Fruit fly (Drosophila melanogaster) whole organism, embryonic: Measurements from ENCODE around the gene Prp39.

ENCODE experiments used
- Antp ChIP-seq: fragments of 200-800 bp; sonication (Bioruptor generic); optimal IDR thresholded peaks from 3 replicates; lab custom pipeline; 2016; ENCODE audit warnings: missing biosample characterization, missing genetic modification characterization
- B-H1 ChIP-seq: fragments of 200-800 bp; sonication (Bioruptor generic); IDR thresholded peaks from 3 replicates; pipeline ENCODE4 v1.3.6; 2022; ENCODE audit warnings: missing biosample characterization, missing genetic modification characterization
- CG10366 ChIP-seq: fragments of 200-800 bp; sonication (Bioruptor generic); IDR thresholded peaks from 2 replicates; pipeline ENCODE4 v1.3.6; 2022; ENCODE audit warnings: missing biosample characterization, missing genetic modification characterization
- CG12769 ChIP-seq: fragments of 200-800 bp; sonication (Bioruptor generic); optimal IDR thresholded peaks from 2 replicates; lab custom pipeline; 2019; ENCODE audit warnings: missing biosample characterization, mild to moderate bottlenecking, missing genetic modification characterization, moderate library complexity
- CG13123 ChIP-seq: fragments of 200-800 bp; sonication (Bioruptor generic); optimal IDR thresholded peaks from 2 replicates; lab custom pipeline; 2016; ENCODE audit warnings: missing biosample characterization, missing genetic modification characterization
- CG13424 ChIP-seq: fragments of 200-800 bp; sonication (Bioruptor generic); optimal IDR thresholded peaks from 2 replicates; lab custom pipeline; 2019; ENCODE audit warnings: missing biosample characterization, mild to moderate bottlenecking, missing genetic modification characterization, moderate library complexity
- CG14050 ChIP-seq: fragments of 200-800 bp; sonication (Bioruptor generic); IDR thresholded peaks from 3 replicates; pipeline ENCODE4 v1.3.6; 2022; ENCODE audit warnings: missing biosample characterization, missing genetic modification characterization
- CG14710 ChIP-seq: fragments of 200-800 bp; sonication (Bioruptor generic); optimal IDR thresholded peaks from 3 replicates; lab custom pipeline; 2019; ENCODE audit warnings: missing biosample characterization, mild to moderate bottlenecking, missing genetic modification characterization, moderate library complexity
- CG15011 ChIP-seq: fragments of 200-800 bp; sonication (Bioruptor generic); optimal IDR thresholded peaks from 3 replicates; lab custom pipeline; 2018; ENCODE audit warnings: missing biosample characterization, mild to moderate bottlenecking, missing genetic modification characterization
- CG15269 ChIP-seq: fragments of 200-800 bp; sonication (Bioruptor generic); optimal IDR thresholded peaks from 2 replicates; lab custom pipeline; 2018; ENCODE audit warnings: missing biosample characterization, mild to moderate bottlenecking, missing genetic modification characterization, moderate library complexity
- CG16779 ChIP-seq: fragments of 200-800 bp; sonication (Bioruptor generic); IDR thresholded peaks from 2 replicates; pipeline ENCODE4 v1.3.6; 2022; ENCODE audit warnings: missing biosample characterization, missing genetic modification characterization
- CG2116 ChIP-seq: fragments of 200-800 bp; sonication (Bioruptor generic); optimal IDR thresholded peaks from 3 replicates; lab custom pipeline; 2018; ENCODE audit warnings: missing biosample characterization, mild to moderate bottlenecking, missing genetic modification characterization
- CG3407 ChIP-seq: fragments of 200-800 bp; sonication (Bioruptor generic); optimal IDR thresholded peaks from 2 replicates; lab custom pipeline; 2018; ENCODE audit warnings: missing biosample characterization, mild to moderate bottlenecking, missing genetic modification characterization
- CG3838 ChIP-seq: fragments of 200-800 bp; sonication (Bioruptor generic); optimal IDR thresholded peaks from 3 replicates; lab custom pipeline; 2016; ENCODE audit warnings: missing biosample characterization, missing genetic modification characterization
- CG3995 ChIP-seq: fragments of 200-800 bp; sonication (Bioruptor generic); optimal IDR thresholded peaks from 3 replicates; lab custom pipeline; 2016; ENCODE audit warnings: missing biosample characterization, missing genetic modification characterization
- CG4424 ChIP-seq: fragments of 200-800 bp; sonication (Bioruptor generic); optimal IDR thresholded peaks from 3 replicates; lab custom pipeline; 2016; ENCODE audit warnings: missing biosample characterization, missing genetic modification characterization
- CG7556 ChIP-seq: fragments of 200-800 bp; sonication (Bioruptor generic); optimal IDR thresholded peaks from 2 replicates; lab custom pipeline; 2017; ENCODE audit warnings: missing biosample characterization, mild to moderate bottlenecking, missing genetic modification characterization
- CG7987 ChIP-seq: fragments of 200-800 bp; sonication (Bioruptor generic); optimal IDR thresholded peaks from 2 replicates; lab custom pipeline; 2018; ENCODE audit warnings: missing biosample characterization, mild to moderate bottlenecking, missing genetic modification characterization, moderate library complexity
- CG8359 ChIP-seq: fragments of 200-800 bp; sonication (Bioruptor generic); optimal IDR thresholded peaks from 2 replicates; lab custom pipeline; 2017; ENCODE audit warnings: missing biosample characterization, mild to moderate bottlenecking, missing genetic modification characterization, borderline replicate concordance
- CG8924 ChIP-seq: fragments of 200-800 bp; optimal IDR thresholded peaks from 3 replicates; lab custom pipeline; 2019; ENCODE audit warnings: missing biosample characterization, mild to moderate bottlenecking, missing genetic modification characterization, moderate library complexity
- Deaf1 ChIP-seq: fragments of 200-800 bp; optimal IDR thresholded peaks from 3 replicates; lab custom pipeline; 2019; ENCODE audit warnings: missing biosample characterization, mild to moderate bottlenecking, missing genetic modification characterization, moderate library complexity
- Dek ChIP-seq: fragments of 200-800 bp; sonication (Bioruptor generic); optimal IDR thresholded peaks from 3 replicates; lab custom pipeline; 2019; ENCODE audit warnings: missing biosample characterization, mild to moderate bottlenecking, missing genetic modification characterization, moderate library complexity
- Ets65A ChIP-seq: fragments of 200-800 bp; sonication (Bioruptor generic); peaks from one replicate; lab custom pipeline; 2016; ENCODE audit warnings: missing biosample characterization, missing genetic modification characterization
- HLH4C ChIP-seq: fragments of 200-800 bp; sonication (Bioruptor generic); IDR thresholded peaks from 3 replicates; pipeline ENCODE4 v1.3.6; 2022; ENCODE audit warnings: missing biosample characterization, missing genetic modification characterization; ENCODE audit not compliant: partially characterized antibody
- Hr3 ChIP-seq: fragments of 200-800 bp; sonication (Bioruptor generic); optimal IDR thresholded peaks from 3 replicates; lab custom pipeline; 2016; ENCODE audit warnings: missing biosample characterization, missing genetic modification characterization
- MESR4 ChIP-seq: fragments of 200-800 bp; sonication (Bioruptor generic); optimal IDR thresholded peaks from 2 replicates; lab custom pipeline; 2018; ENCODE audit warnings: missing biosample characterization, mild to moderate bottlenecking, missing genetic modification characterization, moderate library complexity
- Max ChIP-seq: fragments of 200-800 bp; sonication (Bioruptor generic); optimal IDR thresholded peaks from 2 replicates; lab custom pipeline; 2016; ENCODE audit warnings: missing biosample characterization, mild to moderate bottlenecking, missing genetic modification characterization
- NfI ChIP-seq: fragments of 200-800 bp; sonication (Bioruptor generic); optimal IDR thresholded peaks from 3 replicates; lab custom pipeline; 2018; ENCODE audit warnings: missing biosample characterization, mild to moderate bottlenecking, missing genetic modification characterization, moderate library complexity
- Rfx ChIP-seq: fragments of 200-800 bp; sonication (Bioruptor generic); IDR thresholded peaks from 2 replicates; pipeline ENCODE4 v1.3.6; 2022; ENCODE audit warnings: missing biosample characterization, missing genetic modification characterization
- Rx ChIP-seq: fragments of 200-800 bp; sonication (Bioruptor generic); IDR thresholded peaks from 2 replicates; pipeline ENCODE4 v1.3.6; 2022; ENCODE audit warnings: missing biosample characterization, missing genetic modification characterization
- Spps ChIP-seq: fragments of 200-800 bp; sonication (Bioruptor generic); optimal IDR thresholded peaks from 2 replicates; lab custom pipeline; 2018; ENCODE audit warnings: missing biosample characterization, mild to moderate bottlenecking, missing genetic modification characterization
- abd-A ChIP-seq: fragments of 200-800 bp; sonication (Bioruptor generic); optimal IDR thresholded peaks from 3 replicates; lab custom pipeline; 2019; ENCODE audit warnings: missing biosample characterization, mild to moderate bottlenecking, missing genetic modification characterization, moderate library complexity
- bigmax ChIP-seq: fragments of 200-800 bp; sonication (Bioruptor generic); optimal IDR thresholded peaks from 2 replicates; lab custom pipeline; 2018; ENCODE audit warnings: missing biosample characterization, mild to moderate bottlenecking, missing genetic modification characterization
- bowl ChIP-seq: fragments of 200-800 bp; sonication (Bioruptor generic); IDR thresholded peaks from 2 replicates; pipeline ENCODE4 v1.3.6; 2022; ENCODE audit warnings: missing biosample characterization, missing genetic modification characterization
- dan ChIP-seq: fragments of 200-800 bp; sonication (Bioruptor generic); IDR thresholded peaks from 2 replicates; pipeline ENCODE4 v1.3.6; 2022; ENCODE audit warnings: missing biosample characterization, missing genetic modification characterization
- h ChIP-seq: fragments of >200 bp; optimal IDR thresholded peaks from 2 replicates; lab custom pipeline; 2017
- ham ChIP-seq: fragments of 200-800 bp; sonication (Bioruptor generic); IDR thresholded peaks from 2 replicates; pipeline ENCODE4 v1.3.6; 2022; ENCODE audit warnings: missing biosample characterization, missing genetic modification characterization
- hbn ChIP-seq: fragments of 200-800 bp; sonication (Bioruptor generic); IDR thresholded peaks from 2 replicates; pipeline ENCODE4 v1.3.6; 2022; ENCODE audit warnings: missing biosample characterization, missing genetic modification characterization; ENCODE audit not compliant: partially characterized antibody
- jing ChIP-seq: fragments of 200-800 bp; sonication (Bioruptor generic); optimal IDR thresholded peaks from 2 replicates; lab custom pipeline; 2018; ENCODE audit warnings: missing biosample characterization, mild to moderate bottlenecking, missing genetic modification characterization
- kni ChIP-seq: fragments of 200-800 bp; sonication (Bioruptor generic); optimal IDR thresholded peaks from 3 replicates; lab custom pipeline; 2017; ENCODE audit warnings: mild to moderate bottlenecking, missing biosample characterization, missing genetic modification reagents, missing genetic modification characterization
- knrl ChIP-seq: fragments of 200-800 bp; sonication (Bioruptor generic); IDR thresholded peaks from 3 replicates; pipeline ENCODE4 v1.3.6; 2022; ENCODE audit warnings: missing biosample characterization, missing genetic modification characterization; ENCODE audit not compliant: partially characterized antibody
- luna ChIP-seq: fragments of 200-800 bp; sonication (Bioruptor generic); optimal IDR thresholded peaks from 2 replicates; lab custom pipeline; 2016; ENCODE audit warnings: missing biosample characterization, missing genetic modification characterization
- mirr ChIP-seq: fragments of 200-800 bp; sonication (Bioruptor generic); optimal IDR thresholded peaks from 3 replicates; lab custom pipeline; 2018; ENCODE audit warnings: missing biosample characterization, mild to moderate bottlenecking, missing genetic modification characterization
- otp ChIP-seq: fragments of 200-800 bp; sonication (Bioruptor generic); IDR thresholded peaks from 3 replicates; pipeline ENCODE4, ENCODE4 v1.3.6; 2022; ENCODE audit warnings: missing biosample characterization, missing genetic modification characterization
- peb ChIP-seq: fragments of 200-800 bp; sonication (Bioruptor generic); IDR thresholded peaks from 2 replicates; pipeline ENCODE4 v1.3.6; 2022; ENCODE audit warnings: missing biosample characterization, missing genetic modification characterization
- pfk ChIP-seq: fragments of 200-800 bp; sonication (Bioruptor generic); optimal IDR thresholded peaks from 2 replicates; lab custom pipeline; 2018; ENCODE audit warnings: missing biosample characterization, mild to moderate bottlenecking, missing genetic modification characterization, moderate library complexity
- psq ChIP-seq: fragments of 200-800 bp; sonication (Bioruptor generic); optimal IDR thresholded peaks from 2 replicates; lab custom pipeline; 2017; ENCODE audit warnings: missing biosample characterization, missing genetic modification characterization
- slou ChIP-seq: fragments of 200-800 bp; sonication (Bioruptor generic); optimal IDR thresholded peaks from 3 replicates; lab custom pipeline; 2016; ENCODE audit warnings: missing biosample characterization, missing genetic modification characterization
- tll ChIP-seq, 2 experiments: fragments of 200-800 bp in 1 of 2; fragments of >200 bp in 1 of 2; sonication (Bioruptor generic) in 1 of 2; optimal IDR thresholded peaks; 2 replicates each; lab custom pipeline; 2017 to 2019; ENCODE audit warnings: missing biosample characterization in 2 of 2, missing genetic modification characterization in 2 of 2, mild to moderate bottlenecking in 1 of 2, moderate library complexity in 1 of 2
- z ChIP-seq: fragments of 200-800 bp; sonication (Bioruptor generic); IDR thresholded peaks from 3 replicates; pipeline ENCODE4 v1.3.6; 2022; ENCODE audit warnings: missing biosample characterization, missing genetic modification characterization
- zen2 ChIP-seq: fragments of 200-800 bp; sonication (Bioruptor generic); IDR thresholded peaks from 3 replicates; pipeline ENCODE4 v1.3.6; 2022; ENCODE audit warnings: missing biosample characterization, missing genetic modification characterization; ENCODE audit not compliant: partially characterized antibody
- zfh1 ChIP-seq: fragments of 200-800 bp; sonication (Bioruptor generic); IDR thresholded peaks from 3 replicates; pipeline ENCODE4 v1.3.6; 2022; ENCODE audit warnings: missing biosample characterization, missing genetic modification characterization

The Prp39 gene

dm6 chr3R:28845981-28846380 lies 34.1 kb downstream of the Prp39 start (continued):
- TF ChIP-seq CG3995 (GFP tag; lab: Kevin White, UChicago) (no peak), CG4424 (no peak), hbn (GFP tag; lab: Robert Waterston, UW) (no peak), CG8924 (no peak), CG14710 (tag; lab: Kevin White, UChicago) (no peak), kni (GFP tag; lab: Kevin White, UChicago) (peak; percentile 9), Ets65A (GFP tag; lab: Kevin White, UChicago) (no peak), CG3838 (GFP tag; lab: Kevin White, UChicago) (no peak), otp (GFP tag; lab: Robert Waterston, UW) (no peak), CG7987 (GFP tag; lab: Kevin White, UChicago) (no peak), CG13123 (no peak), jing (GFP tag; lab: Kevin White, UChicago) (no peak), CG2116 (GFP tag; lab: Kevin White, UChicago) (no peak), Deaf1 (no peak), psq (GFP tag; lab: Kevin White, UChicago) (no peak), Hr3 (GFP tag; lab: Kevin White, UChicago) (no peak), CG12769 (tag; lab: Kevin White, UChicago) (peak; percentile 30), CG3407 (GFP tag; lab: Kevin White, UChicago) (no peak), Rx (GFP tag; lab: Robert Waterston, UW) (no peak), CG14050 (GFP tag; lab: Robert Waterston, UW) (no peak), Antp (GFP tag; lab: Kevin White, UChicago) (no peak), CG8359 (GFP tag; lab: Kevin White, UChicago) (no peak), CG16779 (GFP tag; lab: Robert Waterston, UW) (no peak), HLH4C (GFP tag; lab: Robert Waterston, UW) (0 out of 3 replicates have a peak, but pooled peaks have one; percentile 8), luna (GFP tag; lab: Kevin White, UChicago) (no peak), h (lab: Kevin White, UChicago) (no peak), B-H1 (GFP tag; lab: Robert Waterston, UW) (no peak), Dek (no peak), zfh1 (no peak), tll (GFP tag; optimal IDR thresholded peaks at IDR 0.05; lab: Kevin White, UChicago) (no peak), Rfx (GFP tag; lab: Robert Waterston, UW) (0 out of 2 replicates have a peak, but pooled peaks have one; percentile 17), CG13424 (tag; lab: Kevin White, UChicago) (no peak), ham (GFP tag; lab: Robert Waterston, UW) (no peak), pfk (GFP tag; lab: Kevin White, UChicago) (no peak), CG15011 (GFP tag; lab: Kevin White, UChicago) (no peak), bigmax (GFP tag; lab: Kevin White, UChicago) (no peak), mirr (peak; percentile 11), Max (GFP tag; lab: Kevin White, UChicago) (no peak), NfI (GFP tag; lab: Kevin White, UChicago) (no peak), knrl (GFP tag; lab: Robert Waterston, UW) (0 out of 3 replicates have a peak, but pooled peaks have one; percentile 16), bowl (GFP tag; lab: Robert Waterston, UW) (no peak), slou (GFP tag; lab: Kevin White, UChicago) (no peak), abd-A (tag; lab: Kevin White, UChicago) (peak; percentile 74), z (0 out of 3 replicates have a peak, but pooled peaks have one; percentile 38), CG10366 (GFP tag; lab: Robert Waterston, UW) (no peak), dan (GFP tag; lab: Robert Waterston, UW) (no peak), MESR4 (GFP tag; lab: Kevin White, UChicago) (no peak), zen2 (no peak), Spps (no peak), CG7556 (GFP tag; lab: Kevin White, UChicago) (no peak), CG15269 (no peak), peb (GFP tag; lab: Robert Waterston, UW) (no peak)
